Worm (Caenorhabditis elegans) whole organism, late embryonic: ENCODE data around the gene daf-14.

ENCODE experiments used
- K02D7.2 ChIP-seq: sonication (generic microtip); optimal IDR thresholded peaks from 2 replicates; lab custom pipeline; 2017; ENCODE audit warnings: mild to moderate bottlenecking, missing genetic modification characterization, missing compliant biosample characterization
- K09A11.1 ChIP-seq: sonication (generic microtip); optimal IDR thresholded peaks from 2 replicates; lab custom pipeline; 2017; ENCODE audit warnings: antibody characterized with exemption, mild to moderate bottlenecking, missing genetic modification characterization, missing compliant biosample characterization; ENCODE audit not compliant: insufficient read depth
- ama-1 ChIP-seq: fragments of 150-350 bp; optimal IDR thresholded peaks from 2 replicates; lab custom pipeline; 2014
- ceh-18 ChIP-seq: sonication (generic microtip); optimal IDR thresholded peaks from 2 replicates; lab custom pipeline; 2016; ENCODE audit warnings: missing genetic modification characterization, missing compliant biosample characterization
- ceh-19 ChIP-seq: fragments of 200-800 bp; sonication (Bioruptor generic); optimal IDR thresholded peaks from 2 replicates; lab custom pipeline; 2018; ENCODE audit warnings: mild to moderate bottlenecking, missing genetic modification characterization, missing compliant biosample characterization
- ceh-22 ChIP-seq: sonication (generic microtip); optimal IDR thresholded peaks from 2 replicates; lab custom pipeline; 2017; ENCODE audit warnings: missing biosample characterization, missing genetic modification characterization
- ceh-24 ChIP-seq: sonication (generic microtip); optimal IDR thresholded peaks from 2 replicates; lab custom pipeline; 2016; ENCODE audit warnings: mild to moderate bottlenecking, missing genetic modification characterization, missing compliant biosample characterization
- ceh-34 ChIP-seq: sonication (generic microtip); optimal IDR thresholded peaks from 2 replicates; lab custom pipeline; 2016; ENCODE audit warnings: mild to moderate bottlenecking, missing genetic modification characterization, missing compliant biosample characterization
- ceh-48 ChIP-seq: sonication (generic microtip); optimal IDR thresholded peaks from 2 replicates; lab custom pipeline; 2016; ENCODE audit warnings: missing genetic modification characterization, inconsistent platforms, missing compliant biosample characterization
- ceh-6 ChIP-seq: fragments of 200-800 bp; sonication (Bioruptor generic); optimal IDR thresholded peaks from 2 replicates; lab custom pipeline; 2018; ENCODE audit warnings: mild to moderate bottlenecking, missing genetic modification characterization, missing compliant biosample characterization
- che-1 ChIP-seq: sonication (generic microtip); optimal IDR thresholded peaks from 2 replicates; lab custom pipeline; 2016; ENCODE audit warnings: mild to moderate bottlenecking, missing genetic modification characterization, missing compliant biosample characterization
- dmd-4 ChIP-seq: sonication (generic microtip); optimal IDR thresholded peaks from 2 replicates; lab custom pipeline; 2016; ENCODE audit warnings: borderline replicate concordance, missing genetic modification characterization, missing compliant biosample characterization
- dve-1 ChIP-seq: sonication (generic microtip); optimal IDR thresholded peaks from 2 replicates; lab custom pipeline; 2017; ENCODE audit warnings: antibody characterized with exemption, mild to moderate bottlenecking, missing genetic modification characterization, missing compliant biosample characterization
- elt-2 ChIP-seq: sonication (generic microtip); optimal IDR thresholded peaks from 2 replicates; lab custom pipeline; 2016; ENCODE audit warnings: missing genetic modification reagents, missing genetic modification characterization, missing compliant biosample characterization
- elt-4 ChIP-seq: sonication (generic microtip); optimal IDR thresholded peaks from 2 replicates; lab custom pipeline; 2016; ENCODE audit warnings: missing genetic modification characterization, missing compliant biosample characterization
- ets-4 ChIP-seq: sonication (generic microtip); optimal IDR thresholded peaks from 2 replicates; lab custom pipeline; 2016; ENCODE audit warnings: missing genetic modification characterization, missing compliant biosample characterization
- fax-1 ChIP-seq: sonication (generic microtip); optimal IDR thresholded peaks from 2 replicates; lab custom pipeline; 2016; ENCODE audit warnings: missing genotype, missing genetic modification characterization, missing compliant biosample characterization
- fkh-10 ChIP-seq: fragments of 150-350 bp; optimal IDR thresholded peaks from 2 replicates; lab custom pipeline; 2014; ENCODE audit warnings: missing biosample characterization, missing genetic modification reagents, missing genetic modification characterization
- fkh-6 ChIP-seq: sonication (generic microtip); optimal IDR thresholded peaks from 2 replicates; lab custom pipeline; 2016; ENCODE audit warnings: missing genetic modification characterization, missing compliant biosample characterization
- hlh-30 ChIP-seq: sonication (generic microtip); optimal IDR thresholded peaks from 2 replicates; lab custom pipeline; 2017; ENCODE audit warnings: antibody characterized with exemption, missing genetic modification characterization, missing compliant biosample characterization; ENCODE audit not compliant: insufficient read depth
- lim-6 ChIP-seq: sonication (generic microtip); optimal IDR thresholded peaks from 2 replicates; lab custom pipeline; 2016; ENCODE audit warnings: missing genetic modification characterization, missing compliant biosample characterization
- madf-2 ChIP-seq: sonication (generic microtip); optimal IDR thresholded peaks from 2 replicates; lab custom pipeline; 2017; ENCODE audit warnings: missing genetic modification characterization, missing compliant biosample characterization
- mec-3 ChIP-seq: sonication (generic microtip); optimal IDR thresholded peaks from 2 replicates; lab custom pipeline; 2016; ENCODE audit warnings: borderline replicate concordance, missing genetic modification characterization, missing compliant biosample characterization
- nhr-11 ChIP-seq: fragments of 150-350 bp; optimal IDR thresholded peaks from 2 replicates; lab custom pipeline; 2014; ENCODE audit warnings: missing biosample characterization, missing genetic modification characterization
- nhr-232 ChIP-seq: sonication (generic microtip); optimal IDR thresholded peaks from 2 replicates; lab custom pipeline; 2016; ENCODE audit warnings: missing genetic modification characterization, missing compliant biosample characterization
- npax-4 ChIP-seq: sonication (generic microtip); optimal IDR thresholded peaks from 2 replicates; lab custom pipeline; 2016; ENCODE audit warnings: missing genetic modification characterization, missing compliant biosample characterization
- pag-3 ChIP-seq: sonication (generic microtip); optimal IDR thresholded peaks from 2 replicates; lab custom pipeline; 2016; ENCODE audit warnings: missing compliant biosample characterization, missing genetic modification characterization, borderline replicate concordance
- pat-9 ChIP-seq: fragments of 200-800 bp; sonication (Bioruptor generic); optimal IDR thresholded peaks from 2 replicates; lab custom pipeline; 2018; ENCODE audit warnings: mild to moderate bottlenecking, missing genetic modification characterization, moderate library complexity, missing compliant biosample characterization
- pax-1 ChIP-seq: fragments of 150-350 bp; optimal IDR thresholded peaks from 2 replicates; lab custom pipeline; 2014; ENCODE audit warnings: missing biosample characterization, missing genetic modification characterization
- pha-2 ChIP-seq: sonication (generic microtip); optimal IDR thresholded peaks from 2 replicates; lab custom pipeline; 2017; ENCODE audit warnings: mild to moderate bottlenecking, missing genetic modification characterization, missing compliant biosample characterization
- sdc-2 ChIP-seq: sonication (generic microtip); optimal IDR thresholded peaks from 2 replicates; lab custom pipeline; 2016; ENCODE audit warnings: missing genotype, missing genetic modification characterization, missing compliant biosample characterization
- sox-4 ChIP-seq: sonication (generic microtip); optimal IDR thresholded peaks from 2 replicates; lab custom pipeline; 2017; ENCODE audit warnings: mild to moderate bottlenecking, missing genetic modification characterization, inconsistent platforms, missing compliant biosample characterization
- tbx-7 ChIP-seq: sonication (generic microtip); optimal IDR thresholded peaks from 2 replicates; lab custom pipeline; 2016; ENCODE audit warnings: missing genotype, missing genetic modification characterization, missing compliant biosample characterization
- unc-55 ChIP-seq: sonication (generic microtip); optimal IDR thresholded peaks from 2 replicates; lab custom pipeline; 2017; ENCODE audit warnings: missing biosample characterization, missing genetic modification reagents, missing genetic modification characterization
- zip-5 ChIP-seq: sonication (generic microtip); optimal IDR thresholded peaks from 2 replicates; lab custom pipeline; 2016; ENCODE audit warnings: missing genetic modification characterization, missing compliant biosample characterization
- ztf-16 ChIP-seq: sonication (generic microtip); optimal IDR thresholded peaks from 2 replicates; lab custom pipeline; 2017; ENCODE audit warnings: missing genetic modification characterization, missing compliant biosample characterization

daf-14 gene

ce11 chrIV:10275050-10275449, 24.6 kb downstream of the daf-14 start:
- TF ChIP-seq madf-2 (tag; lab: Kevin White, UChicago) (no peak), ceh-6 (GFP tag; lab: Kevin White, UChicago) (no peak)
- TF ChIP-seq, all 69 proteins: peak for 0

ce11 chrIV:10276960-10277359, 26.5 kb downstream of the daf-14 start, which contains the start of gene Y43C5A.7:
Y43C5A.7 (plus strand) TSS chrIV:10277260.
- no peak for TF ChIP-seq elt-2 (tag; lab: Kevin White, UChicago)
- TF ChIP-seq ets-4 (tag; lab: Kevin White, UChicago), result no peak
- TF ChIP-seq ceh-48 (tag; lab: Kevin White, UChicago), result no peak
- TF ChIP-seq sox-4, result no peak
- TF ChIP-seq K09A11.1 (tag; lab: Kevin White, UChicago), result no peak
- TF ChIP-seq ztf-16, result no peak
- no peak for TF ChIP-seq unc-55 (GFP tag; lab: Kevin White, UChicago)
- no peak for TF ChIP-seq nhr-232 (tag; lab: Kevin White, UChicago)
- TF ChIP-seq elt-4 (tag; lab: Kevin White, UChicago), result no peak
- TF ChIP-seq hlh-30 (tag; lab: Kevin White, UChicago), result no peak
- no peak for TF ChIP-seq fkh-10
- TF ChIP-seq ceh-22, result no peak
- no peak for TF ChIP-seq pag-3

- TF ChIP-seq dve-1 (tag; lab: Kevin White, UChicago) (no peak), elt-4 (tag; lab: Kevin White, UChicago) (no peak), K02D7.2 (no peak), ama-1 (no peak), npax-4 (tag; lab: Kevin White, UChicago) (no peak), zip-5 (tag; lab: Kevin White, UChicago) (no peak), sdc-2 (tag; lab: Kevin White, UChicago) (no peak), fkh-6 (tag; lab: Kevin White, UChicago) (no peak), ceh-24 (tag; lab: Kevin White, UChicago) (no peak)
These were observed 27.3 kb downstream of the daf-14 start, which contains the start of gene Y43C5A.4 for ce11 chrIV:10277716-10278115. Y43C5A.4 (plus strand) TSS chrIV:10278016.

ce11 chrIV:10281482-10281881, 31.1 kb downstream of the daf-14 start, which contains the start of gene thk-1:
thk-1 (minus strand) TSS chrIV:10281582.
- TF ChIP-seq pag-3 (no peak), tbx-7 (tag; lab: Kevin White, UChicago) (no peak), sox-4 (no peak), pax-1 (no peak), che-1 (tag; lab: Kevin White, UChicago) (no peak), lim-6 (tag; lab: Kevin White, UChicago) (no peak), pha-2 (tag; lab: Kevin White, UChicago) (no peak), ceh-34 (tag; lab: Kevin White, UChicago) (no peak), ceh-19 (no peak), elt-2 (tag; lab: Kevin White, UChicago) (no peak), K02D7.2 (no peak), fax-1 (no peak), ceh-18 (no peak), mec-3 (tag; lab: Kevin White, UChicago) (no peak), dmd-4 (tag; lab: Kevin White, UChicago) (no peak), pat-9 (tag; lab: Kevin White, UChicago) (no peak), ceh-6 (GFP tag; lab: Kevin White, UChicago) (no peak), nhr-11 (tag; lab: Kevin White, UChicago) (no peak)
